Worm (Caenorhabditis elegans) whole organism, midembryonic: Measurements from ENCODE around the gene csr-1.

Source experiments
- cog-1 ChIP-seq: sonication (generic microtip); optimal IDR thresholded peaks from 2 replicates; lab custom pipeline; 2016; ENCODE audit warnings: missing genetic modification characterization, missing compliant biosample characterization
- flt-1 ChIP-seq: fragments of 200-800 bp; sonication (Bioruptor generic); IDR thresholded peaks from 2 replicates; pipeline ENCODE4 v1.3.6; 2022; ENCODE audit warnings: missing genetic modification characterization, missing compliant biosample characterization
- klf-2 ChIP-seq: fragments of 200-800 bp; sonication (Bioruptor generic); conservative IDR thresholded peaks from 2 replicates; pipeline ENCODE4 v1.3.6; 2022; ENCODE audit warnings: missing genetic modification reagents, missing genetic modification characterization, missing compliant biosample characterization
- tab-1 ChIP-seq: fragments of 200-800 bp; sonication (Bioruptor generic); IDR thresholded peaks from 2 replicates; pipeline ENCODE4 v1.3.6; 2022; ENCODE audit warnings: missing genetic modification characterization, missing compliant biosample characterization
- ztf-29 ChIP-seq: fragments of 200-800 bp; sonication (Bioruptor generic); IDR thresholded peaks from 2 replicates; pipeline ENCODE4 v1.3.6; 2022; ENCODE audit warnings: missing genetic modification reagents, missing genetic modification characterization, missing compliant biosample characterization

DNA sequence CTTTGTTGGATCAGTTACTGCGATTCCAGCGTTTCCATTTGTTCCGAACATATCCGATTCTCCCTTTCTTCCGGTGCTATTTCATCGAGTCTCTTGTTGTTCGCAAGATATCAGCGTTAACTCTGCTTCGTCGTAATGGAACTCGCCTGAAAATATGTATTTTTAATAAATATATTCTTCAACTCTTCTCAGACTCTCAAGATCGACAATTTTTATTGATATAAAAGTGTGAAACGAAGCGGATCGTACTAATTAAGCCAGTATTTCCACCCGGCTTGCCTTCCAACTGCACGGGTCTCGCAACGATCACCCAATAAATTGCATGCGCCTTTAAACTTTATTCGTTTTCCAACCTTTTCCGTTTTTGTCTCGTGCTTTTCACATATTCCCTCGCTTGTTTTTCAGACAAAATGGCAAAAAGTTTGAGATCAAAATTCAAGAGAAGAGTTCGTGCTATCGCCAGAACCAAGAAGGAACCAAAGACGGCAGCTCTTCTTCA is 33.0 kb upstream of the csr-1 start, which contains the start of the genes xpo-3 and C49H3.3:
- no peak for TF ChIP-seq flt-1 (GFP tag; lab: Robert Waterston, UW)
- no peak for TF ChIP-seq tab-1
- TF ChIP-seq cog-1 (tag; lab: Kevin White, UChicago), result no peak
- TF ChIP-seq klf-2 (GFP tag; lab: Robert Waterston, UW), result no peak
- TF ChIP-seq ztf-29 (GFP tag; lab: Robert Waterston, UW), result no peak
